Fruit fly (Drosophila melanogaster) whole organism: Measurements from ENCODE around the gene Lcp65Aa.

ENCODE experiments used
- Dll ChIP-seq: fragments of >200 bp; optimal IDR thresholded peaks from 2 replicates; lab custom pipeline; 2017
- EcR ChIP-seq, 2 experiments: fragments of >200 bp; optimal IDR thresholded peaks; 2 replicates each; lab custom pipeline; 2017; ENCODE audit warnings: missing biosample characterization in 2 of 2, missing genetic modification characterization in 2 of 2, missing genetic modification reagents in 2 of 2

DNA sequence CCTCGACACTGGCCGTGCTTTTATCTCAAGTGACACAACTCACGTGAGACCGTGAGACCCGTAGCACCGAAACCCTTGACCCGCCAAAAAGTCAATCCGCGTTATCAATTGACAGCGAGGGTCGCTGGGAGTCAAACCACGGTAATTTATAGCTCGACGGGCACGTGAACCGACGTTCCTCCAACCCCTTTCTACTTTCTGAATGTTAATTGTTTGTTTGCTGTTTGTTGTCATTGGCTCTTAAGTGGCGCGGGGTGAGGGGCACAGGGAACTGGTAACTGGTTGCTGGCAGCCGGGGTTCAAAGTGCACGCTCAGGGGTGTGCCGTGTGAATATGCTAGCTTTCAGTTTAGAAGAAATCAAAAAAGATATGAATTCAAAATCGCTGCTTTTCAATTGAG lies 44.4 kb upstream of the Lcp65Aa start:
- TF ChIP-seq EcR (GFP tag; optimal IDR thresholded peaks at IDR 0.05; lab: Kevin White, UChicago): no peak
- no peak for TF ChIP-seq Dll (lab: Kevin White, UChicago)
